Worm (Caenorhabditis elegans): Measurements from ENCODE around the gene chil-9.

DNA sequence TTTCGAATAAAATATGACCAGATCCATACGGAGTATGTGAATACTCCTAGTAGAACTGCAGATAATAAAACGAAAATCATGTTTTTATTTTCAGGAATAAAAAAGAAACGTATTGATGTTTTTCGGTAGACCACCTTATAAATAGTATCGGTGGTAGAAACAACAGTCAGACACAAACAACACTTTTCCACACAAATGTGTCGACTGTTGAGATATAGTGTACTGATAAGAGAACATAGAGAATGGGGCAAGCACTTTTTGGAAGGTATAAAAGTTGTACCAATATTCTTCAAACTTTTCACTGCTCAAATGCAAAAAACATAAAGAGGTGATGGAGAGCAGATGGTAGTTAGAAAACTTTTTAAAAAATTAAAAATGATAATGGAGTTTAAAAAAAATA, 42.5 kb downstream of the chil-9 start, which contains the start of gene cyp-13A6:
- no peak for TF ChIP-seq Y53G8AR.9 (GFP tag; conservative IDR thresholded peaks at IDR 0.05)
- no peak for TF ChIP-seq F49E8.2 (tag; optimal IDR thresholded peaks at IDR 0.05; ENCODE audit: insufficient read depth)
- no peak for TF ChIP-seq lin-35 (GFP tag; optimal IDR thresholded peaks at IDR 0.05)
- no peak for TF ChIP-seq snpc-3.4 (tag; optimal IDR thresholded peaks at IDR 0.05)

Data from whole organism, young adult.